Worm (Caenorhabditis elegans) whole organism, midembryonic: ENCODE measurements around the gene ckc-1.

Experiments used
- cog-1 ChIP-seq: sonication (generic microtip); optimal IDR thresholded peaks from 2 replicates; lab custom pipeline; 2016; ENCODE audit warnings: missing genetic modification characterization, missing compliant biosample characterization
- flt-1 ChIP-seq: fragments of 200-800 bp; sonication (Bioruptor generic); IDR thresholded peaks from 2 replicates; pipeline ENCODE4 v1.3.6; 2022; ENCODE audit warnings: missing genetic modification characterization, missing compliant biosample characterization
- klf-2 ChIP-seq: fragments of 200-800 bp; sonication (Bioruptor generic); conservative IDR thresholded peaks from 2 replicates; pipeline ENCODE4 v1.3.6; 2022; ENCODE audit warnings: missing genetic modification reagents, missing genetic modification characterization, missing compliant biosample characterization
- med-1 ChIP-seq: sonication (generic microtip); optimal IDR thresholded peaks from 2 replicates; lab custom pipeline; 2017; ENCODE audit warnings: missing genetic modification characterization, mild to moderate bottlenecking, missing compliant biosample characterization, antibody characterized with exemption, missing genetic modification reagents; ENCODE audit not compliant: insufficient read depth
- ref-1 ChIP-seq: fragments of 200-800 bp; sonication (Bioruptor generic); conservative IDR thresholded peaks from 2 replicates; pipeline ENCODE4 v1.3.6; 2022; ENCODE audit warnings: missing genetic modification reagents, missing genetic modification characterization, missing compliant biosample characterization
- tab-1 ChIP-seq: fragments of 200-800 bp; sonication (Bioruptor generic); IDR thresholded peaks from 2 replicates; pipeline ENCODE4 v1.3.6; 2022; ENCODE audit warnings: missing genetic modification characterization, missing compliant biosample characterization
- ztf-23 ChIP-seq: fragments of 200-800 bp; sonication (Bioruptor generic); IDR thresholded peaks from 2 replicates; pipeline ENCODE4 v1.3.6; 2022; ENCODE audit warnings: missing genetic modification reagents, missing genetic modification characterization, missing compliant biosample characterization

DNA sequence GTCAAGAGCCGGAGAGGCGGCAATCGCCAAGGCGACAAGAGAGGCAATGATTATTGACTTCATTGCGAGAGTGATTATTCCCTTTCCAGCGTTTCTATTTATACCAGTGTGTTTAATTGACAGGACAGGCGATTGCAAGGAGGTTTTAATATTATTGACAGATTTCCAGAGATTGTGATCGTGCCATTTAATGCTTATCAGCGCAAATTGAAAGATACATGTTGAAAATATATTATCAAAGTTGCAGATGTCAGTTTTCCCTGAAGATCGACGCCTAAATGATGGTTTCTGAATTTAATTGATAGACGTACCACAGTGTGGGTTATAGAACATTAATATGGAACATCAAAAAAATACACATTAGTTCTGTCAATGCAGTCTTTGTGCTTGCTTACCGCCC is 12.5 kb upstream of the ckc-1 start, which contains the start of gene vit-4:
- TF ChIP-seq flt-1 (no peak), med-1 (no peak), ztf-23 (GFP tag; lab: Robert Waterston, UW) (no peak), cog-1 (tag; lab: Kevin White, UChicago) (no peak), tab-1 (GFP tag; lab: Robert Waterston, UW) (no peak), ref-1 (GFP tag; lab: Robert Waterston, UW) (no peak), klf-2 (no peak)
